Fruit fly (Drosophila melanogaster) ovary, adult (tissue): ENCODE results near the gene beta-PheRS.

ENCODE experiments used
- CG17801 ChIP-seq: fragments of 200-800 bp; optimal IDR thresholded peaks from 2 replicates; lab custom pipeline; 2019; ENCODE audit warnings: missing biosample characterization, mild to moderate bottlenecking, missing genetic modification characterization, moderate library complexity; ENCODE audit not compliant: partially characterized antibody

beta-PheRS gene

DNA sequence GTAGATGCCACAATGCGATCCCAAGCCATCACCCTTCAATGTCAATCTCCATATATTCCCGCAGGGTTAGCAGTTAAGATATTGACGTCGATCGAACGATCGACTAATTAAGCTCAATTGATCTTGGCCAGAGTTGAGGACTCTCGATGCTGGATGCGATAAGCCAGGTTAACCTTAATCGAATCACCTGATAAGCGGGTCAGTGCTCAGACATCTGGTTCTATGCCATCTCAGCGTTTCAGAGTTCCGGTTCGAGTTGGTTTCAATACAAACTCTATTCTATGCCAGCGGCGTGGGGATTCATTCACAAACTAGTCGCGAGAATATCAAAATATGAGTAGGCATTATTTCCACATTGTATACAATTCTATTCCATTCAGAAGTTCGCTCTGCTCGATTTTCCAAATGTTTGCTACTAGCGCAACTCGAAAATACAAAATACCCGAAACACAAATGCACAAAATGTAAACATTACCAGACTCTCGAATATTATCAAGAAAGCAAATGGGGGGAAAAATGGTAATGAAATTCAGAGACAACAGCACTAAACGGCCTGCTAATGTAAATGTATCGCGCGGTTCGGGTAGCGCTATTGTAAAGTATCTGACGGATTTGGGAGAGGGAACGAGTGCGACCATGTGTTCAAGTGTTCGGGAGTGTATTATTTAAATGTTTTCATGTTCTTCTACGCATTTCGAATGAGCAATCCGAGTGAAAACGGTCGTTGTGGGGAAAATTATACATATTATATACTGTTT, 30.3 kb upstream of the beta-PheRS start:
- no peak for TF ChIP-seq CG17801

DNA sequence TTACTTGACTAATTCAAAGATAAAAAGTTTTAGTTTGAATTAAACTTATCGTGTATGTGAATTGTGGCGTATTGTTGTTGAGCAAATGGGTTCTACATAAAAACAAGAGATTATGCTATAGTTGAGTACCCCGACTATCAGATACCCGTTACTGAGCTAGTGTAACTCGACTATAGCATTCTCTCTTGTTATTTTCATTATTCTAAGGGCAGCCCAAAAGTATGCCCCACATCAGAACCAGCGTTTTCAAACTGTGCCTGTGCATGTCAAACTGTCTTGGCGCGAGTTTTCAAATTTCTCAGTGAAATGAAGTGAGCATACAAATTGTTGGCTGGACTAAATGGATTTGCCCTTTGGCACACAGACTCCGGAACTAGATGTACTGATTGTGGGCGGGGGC, 26.8 kb upstream of the beta-PheRS start, which contains the start of gene shps:
TSS of gene shps (plus strand) at position 282 of the 400 bp plus-strand sequence.
- TF ChIP-seq CG17801, result no peak

dm6 chr3R:24278738-24279137, 26.3 kb upstream of the beta-PheRS start:
- TF ChIP-seq CG17801, result peak; percentile 45

DNA sequence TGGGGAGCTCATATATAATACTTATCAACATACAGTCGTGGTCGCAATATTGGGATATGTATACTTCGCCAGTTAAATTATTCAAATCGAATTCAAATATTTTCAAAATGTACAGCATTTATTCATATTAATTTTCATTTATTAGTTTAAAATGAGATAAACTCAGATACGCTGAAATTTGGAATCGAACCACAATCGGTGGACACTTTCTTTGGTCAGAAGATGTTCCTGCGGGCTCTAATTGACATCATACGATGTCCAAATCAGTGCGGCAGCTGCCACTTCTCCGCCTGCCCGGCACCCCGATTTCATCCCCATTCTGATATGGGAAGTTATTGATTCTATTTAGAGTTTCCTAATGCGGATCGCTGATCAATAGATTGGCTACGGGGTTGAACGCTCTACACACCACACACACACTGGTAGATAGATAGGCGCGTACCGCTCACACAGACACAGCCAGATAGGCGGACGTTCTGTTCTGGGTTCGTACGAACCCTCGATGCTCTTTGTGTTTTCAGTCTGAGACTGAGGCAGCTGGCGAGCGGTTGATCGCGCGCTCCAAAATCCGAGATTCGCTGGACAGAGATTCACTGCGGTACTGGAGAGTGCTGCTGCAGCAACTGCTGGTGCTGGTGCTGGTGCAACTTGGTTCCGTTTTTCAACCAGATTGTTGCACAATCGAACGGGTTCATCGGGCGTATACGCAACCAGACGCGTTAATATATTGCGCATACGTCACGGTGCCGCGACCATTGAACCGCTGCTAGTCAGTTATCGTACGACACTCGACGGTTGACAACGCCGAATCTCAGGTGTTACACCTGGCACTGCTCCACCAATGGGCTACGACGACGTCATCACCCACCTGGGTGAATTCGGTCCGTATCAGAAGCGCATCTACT, 23.9 kb upstream of the beta-PheRS start, which contains the start of gene Orct:
TSS of gene Orct (plus strand) at position 157 of the 905 bp plus-strand sequence.
- no peak for TF ChIP-seq CG17801

dm6 chr3R:24275463-24275862, 23.0 kb upstream of the beta-PheRS start:
- no peak for TF ChIP-seq CG17801

dm6 chr3R:24274212-24274611, 21.7 kb upstream of the beta-PheRS start:
- no peak for TF ChIP-seq CG17801

DNA sequence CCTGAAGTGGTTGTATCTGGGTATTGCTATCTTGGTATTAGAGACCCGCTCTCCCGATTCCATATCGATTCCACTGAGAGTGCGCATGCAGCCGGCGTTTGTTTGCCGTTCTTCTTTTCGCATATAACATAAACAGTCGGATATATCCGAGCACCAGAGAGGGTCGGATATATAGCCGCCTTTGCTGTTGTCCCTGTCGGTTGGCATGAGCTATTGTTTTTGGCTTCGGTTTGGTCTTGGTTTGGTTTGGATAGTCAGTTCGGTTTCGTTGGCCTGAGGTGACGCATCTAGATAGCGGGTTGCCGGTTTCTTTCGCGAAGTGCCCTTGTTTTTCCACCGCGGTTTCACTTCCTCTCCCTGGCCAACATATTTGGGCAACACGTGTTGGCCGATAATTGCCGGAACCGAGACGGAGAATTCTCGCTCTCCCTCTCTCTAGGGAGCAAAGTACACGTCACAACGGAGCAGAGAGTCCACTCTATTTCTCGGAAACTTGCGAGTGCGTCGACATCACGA, 20.4 kb upstream of the beta-PheRS start, which contains the start of gene Orct2:
TSS of gene Orct2 (plus strand) at position 255 of the 516 bp plus-strand sequence.
- TF ChIP-seq CG17801, result peak; percentile 37

DNA sequence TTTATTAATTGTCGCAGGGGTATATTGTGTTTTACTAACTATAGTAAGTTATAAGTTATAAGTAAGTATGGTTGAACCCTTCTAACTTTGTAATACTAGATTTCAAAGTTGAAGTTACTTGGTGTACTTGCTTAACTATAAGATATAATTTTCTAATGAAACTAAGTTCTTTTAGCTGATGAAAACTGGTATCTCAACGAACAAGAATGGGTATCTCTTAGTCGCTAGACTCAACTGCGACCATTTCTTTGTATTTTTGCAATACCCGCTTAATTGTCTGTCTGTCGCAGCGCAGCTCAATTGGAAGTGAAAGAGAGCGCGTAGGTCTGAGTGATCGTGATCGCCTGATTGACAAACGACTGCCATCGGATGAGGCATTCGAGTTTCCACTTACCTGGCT, 19.8 kb upstream of the beta-PheRS start:
- peak; percentile 58 for TF ChIP-seq CG17801

dm6 chr3R:24271071-24271470, 18.6 kb upstream of the beta-PheRS start, which contains the start of gene jar:
Gene jar (minus strand): TSS chr3R:24271233.
- TF ChIP-seq CG17801, result peak; percentile 74

DNA sequence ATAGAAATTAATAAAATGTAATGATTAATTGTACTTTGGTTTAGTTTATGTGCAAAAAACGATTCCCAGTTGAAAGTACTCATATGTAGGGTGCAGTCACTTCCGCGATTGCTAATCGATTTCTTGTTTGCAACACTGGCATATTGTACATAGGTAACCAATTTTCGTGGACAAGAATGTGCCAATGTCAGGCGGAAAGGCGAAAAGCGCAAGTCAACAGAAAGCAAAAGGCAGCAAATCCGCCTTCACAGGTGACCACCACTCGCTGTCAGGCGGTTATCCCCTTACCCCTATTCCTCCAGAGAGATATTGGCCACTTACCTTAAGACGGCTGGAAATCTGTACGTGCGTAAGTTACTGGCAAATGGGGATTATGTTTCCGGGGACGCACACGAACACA, 18.1 kb upstream of the beta-PheRS start:
- TF ChIP-seq CG17801, result no peak

dm6 chr3R:24270034-24270433, 17.6 kb upstream of the beta-PheRS start:
- no peak for TF ChIP-seq CG17801

- no peak for TF ChIP-seq CG17801
These were observed 15.8 kb upstream of the beta-PheRS start for dm6 chr3R:24268293-24268692.

DNA sequence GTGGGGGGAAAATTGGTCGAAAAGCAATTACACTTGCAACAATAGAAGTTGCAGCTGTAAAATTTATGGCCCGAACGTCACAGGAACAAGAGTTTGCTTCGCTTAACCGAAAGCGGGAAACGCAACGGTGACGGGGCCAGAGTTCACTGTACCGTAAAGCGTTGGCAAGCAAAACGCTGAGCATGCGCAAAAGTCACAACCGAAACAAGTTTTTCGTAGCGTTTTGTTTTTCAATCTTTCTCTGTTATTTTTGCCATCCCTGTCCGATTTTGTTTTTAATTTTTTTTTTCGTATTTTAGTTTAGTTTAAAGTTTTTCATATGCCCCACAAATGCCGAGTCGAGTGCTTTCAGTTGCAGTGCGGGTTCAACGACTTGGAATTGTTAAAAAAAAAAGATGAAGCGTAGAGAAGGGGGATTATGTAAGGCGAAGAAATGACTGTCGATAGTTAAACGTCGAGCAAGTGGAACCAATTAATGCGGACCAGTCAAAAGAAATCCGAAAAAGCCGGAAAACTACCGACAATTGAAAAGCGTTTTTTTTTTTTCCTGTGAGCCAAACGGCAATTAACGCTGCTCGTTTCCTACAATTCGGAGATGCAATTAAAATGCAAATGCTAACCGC, 15.2 kb upstream of the beta-PheRS start:
- TF ChIP-seq CG17801, result peak; percentile 42

DNA sequence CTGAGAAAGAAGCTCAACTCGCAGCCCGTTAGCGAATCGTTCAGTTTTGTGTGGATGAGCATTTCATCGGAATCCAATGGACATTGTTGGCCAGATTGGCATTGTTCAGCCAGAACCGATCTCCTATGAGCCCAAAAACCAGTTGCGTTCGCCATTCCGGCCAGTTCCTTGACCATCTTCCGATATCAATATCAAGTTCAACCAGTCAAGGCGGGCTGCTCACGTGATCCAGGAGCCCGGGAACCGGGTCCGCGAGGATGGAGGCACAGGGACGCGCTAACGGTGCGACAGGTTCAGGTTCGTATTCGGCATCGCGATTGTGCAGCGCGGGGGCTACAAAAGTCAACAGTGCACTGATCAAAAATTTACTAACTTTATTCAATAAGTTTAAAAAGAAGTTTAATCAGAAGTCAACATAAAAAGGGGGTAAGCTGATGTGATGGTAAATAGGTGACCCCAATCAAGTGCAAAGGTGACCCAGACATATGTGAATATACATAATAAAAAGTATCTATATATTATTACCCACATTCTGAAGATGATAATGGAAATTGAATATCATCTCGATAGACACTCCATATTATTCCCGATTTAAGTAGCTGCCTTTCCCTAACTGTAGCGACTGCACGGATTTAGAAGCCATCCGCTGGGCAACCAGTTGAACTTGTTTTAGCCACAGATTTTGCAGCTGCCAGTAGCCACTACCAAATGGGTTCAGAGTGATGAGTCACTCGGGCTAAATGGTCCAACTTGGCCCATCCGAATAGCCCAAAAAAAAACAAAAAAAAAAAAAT, 14.5 kb upstream of the beta-PheRS start:
- TF ChIP-seq CG17801, result no peak
